Worm (Caenorhabditis elegans): ENCODE data around the gene C11H1.9.
A peak's percentile ranks its signal among the peaks of the same experiment; 100 is the strongest.

- TF ChIP-seq ceh-31 (tag; optimal IDR thresholded peaks at IDR 0.05): peak; percentile 44
- TF ChIP-seq nhr-11 (tag; optimal IDR thresholded peaks at IDR 0.05): no peak
- TF ChIP-seq ceh-18 (tag; optimal IDR thresholded peaks at IDR 0.05): no peak
- TF ChIP-seq K09A11.1 (tag; optimal IDR thresholded peaks at IDR 0.05; ENCODE audit: insufficient read depth): no peak
These were observed 9.2 kb upstream of the C11H1.9 start for ce11 chrX:14329348-14329747.

All from whole organism, late embryonic.